Worm (Caenorhabditis elegans) whole organism, young adult: Measurements from ENCODE around the gene F53H4.2.

Source experiments
- B0035.1 ChIP-seq: sonication (generic microtip); optimal IDR thresholded peaks from 2 replicates; lab custom pipeline; 2016; ENCODE audit warnings: missing genetic modification characterization, mild to moderate bottlenecking, missing compliant biosample characterization, missing genotype, missing genetic modification reagents
- B0261.1 ChIP-seq: sonication (generic microtip); optimal IDR thresholded peaks from 2 replicates; lab custom pipeline; 2016; ENCODE audit warnings: mild to moderate bottlenecking, missing genetic modification characterization, moderate library complexity, missing compliant biosample characterization
- B0336.3 ChIP-seq: fragments of 200-800 bp; sonication (Bioruptor generic); IDR thresholded peaks from 2 replicates; pipeline ENCODE4 v1.3.6; 2022; ENCODE audit warnings: missing genetic modification characterization, missing compliant biosample characterization
- C06A6.2 ChIP-seq: fragments of 200-800 bp; sonication (Bioruptor generic); conservative IDR thresholded peaks from 2 replicates; pipeline ENCODE4 v1.3.6; 2022; ENCODE audit warnings: missing genetic modification characterization, missing compliant biosample characterization
- C17E4.6 ChIP-seq: fragments of 200-800 bp; sonication (Bioruptor generic); IDR thresholded peaks from 2 replicates; pipeline ENCODE4 v1.3.6; 2022; ENCODE audit warnings: missing genetic modification reagents, missing genetic modification characterization, missing compliant biosample characterization
- F10E7.11 ChIP-seq: sonication (generic microtip); optimal IDR thresholded peaks from 2 replicates; lab custom pipeline; 2017; ENCODE audit warnings: mild to moderate bottlenecking, missing genetic modification characterization, moderate library complexity, missing compliant biosample characterization
- F33H1.4 ChIP-seq: fragments of 200-800 bp; sonication (Bioruptor generic); IDR thresholded peaks from 2 replicates; pipeline ENCODE4 v1.3.6; 2022; ENCODE audit warnings: missing genetic modification reagents, missing genetic modification characterization, missing compliant biosample characterization
- F52B5.7 ChIP-seq: sonication (generic microtip); optimal IDR thresholded peaks from 2 replicates; lab custom pipeline; 2016; ENCODE audit warnings: mild to moderate bottlenecking, missing genetic modification characterization, missing compliant biosample characterization
- F55B11.4 ChIP-seq: sonication (generic microtip); optimal IDR thresholded peaks from 2 replicates; lab custom pipeline; 2016; ENCODE audit warnings: missing compliant biosample characterization, missing genetic modification characterization, borderline replicate concordance; ENCODE audit not compliant: insufficient read depth
- T07F8.4 ChIP-seq: sonication (generic microtip); optimal IDR thresholded peaks from 2 replicates; lab custom pipeline; 2016; ENCODE audit warnings: mild to moderate bottlenecking, missing genetic modification characterization, moderate library complexity, missing compliant biosample characterization
- T26A5.8 ChIP-seq: sonication (generic microtip); optimal IDR thresholded peaks from 2 replicates; lab custom pipeline; 2016; ENCODE audit warnings: missing genetic modification characterization, missing compliant biosample characterization
- Y53F4B.3 ChIP-seq: fragments of 200-800 bp; sonication (Bioruptor generic); IDR thresholded peaks from 2 replicates; pipeline ENCODE4 v1.3.6; 2022; ENCODE audit warnings: missing genetic modification reagents, missing genetic modification characterization, missing compliant biosample characterization
- Y53G8AR.9 ChIP-seq: fragments of 200-800 bp; sonication (Bioruptor generic); conservative IDR thresholded peaks from 2 replicates; pipeline ENCODE4 v1.3.6; 2022; ENCODE audit warnings: missing genetic modification reagents, missing genetic modification characterization, missing compliant biosample characterization
- Y56A3A.18 ChIP-seq: fragments of 200-800 bp; sonication (Bioruptor generic); IDR thresholded peaks from 2 replicates; pipeline ENCODE4 v1.3.6; 2022; ENCODE audit warnings: missing genetic modification reagents, missing genetic modification characterization, missing compliant biosample characterization
- aptf-3 ChIP-seq: fragments of 200-800 bp; sonication (Bioruptor generic); IDR thresholded peaks from 2 replicates; pipeline ENCODE4 v1.3.6; 2022; ENCODE audit warnings: missing genetic modification characterization, missing compliant biosample characterization
- atf-7 ChIP-seq: sonication (generic microtip); optimal IDR thresholded peaks from 2 replicates; lab custom pipeline; 2017; ENCODE audit warnings: mild to moderate bottlenecking, missing genetic modification characterization, missing compliant biosample characterization
- attf-6 ChIP-seq: fragments of 200-800 bp; sonication (Bioruptor generic); IDR thresholded peaks from 2 replicates; pipeline ENCODE4 v1.3.6; 2022; ENCODE audit warnings: missing genetic modification reagents, missing genetic modification characterization, missing compliant biosample characterization
- bed-2 ChIP-seq: fragments of 200-800 bp; sonication (Bioruptor generic); IDR thresholded peaks from 2 replicates; pipeline ENCODE4 v1.3.6; 2022; ENCODE audit warnings: missing genetic modification reagents, missing genetic modification characterization, missing compliant biosample characterization
- ccch-3 ChIP-seq: fragments of 200-800 bp; sonication (Bioruptor generic); optimal IDR thresholded peaks from 2 replicates; lab custom pipeline; 2018; ENCODE audit warnings: mild to moderate bottlenecking, missing genetic modification characterization, missing compliant biosample characterization
- ceh-27 ChIP-seq: fragments of 200-800 bp; sonication (Bioruptor generic); optimal IDR thresholded peaks from 2 replicates; lab custom pipeline; 2018; ENCODE audit warnings: mild to moderate bottlenecking, missing genetic modification characterization, moderate library complexity, missing compliant biosample characterization
- ceh-79 ChIP-seq: sonication (generic microtip); optimal IDR thresholded peaks from 2 replicates; lab custom pipeline; 2017; ENCODE audit warnings: mild to moderate bottlenecking, missing genetic modification characterization, missing compliant biosample characterization
- dpl-1 ChIP-seq: fragments of 150-350 bp; optimal IDR thresholded peaks from 2 replicates; lab custom pipeline; 2014; ENCODE audit warnings: missing biosample characterization, missing genetic modification reagents, missing genetic modification characterization
- efl-1 ChIP-seq: fragments of 150-350 bp; optimal IDR thresholded peaks from 2 replicates; lab custom pipeline; 2014; ENCODE audit warnings: missing biosample characterization, missing genetic modification reagents, missing genetic modification characterization
- egl-44 ChIP-seq: fragments of 200-800 bp; sonication (Bioruptor generic); IDR thresholded peaks from 2 replicates; pipeline ENCODE4 v1.3.6; 2022; ENCODE audit warnings: missing genetic modification reagents, missing genetic modification characterization, missing compliant biosample characterization
- ekl-4 ChIP-seq: fragments of 200-800 bp; sonication (Bioruptor generic); IDR thresholded peaks from 2 replicates; pipeline ENCODE4 v1.3.6; 2022; ENCODE audit warnings: missing genetic modification reagents, missing genetic modification characterization, missing compliant biosample characterization
- ets-4 ChIP-seq: fragments of 200-800 bp; sonication (Bioruptor generic); optimal IDR thresholded peaks from 2 replicates; lab custom pipeline; 2018; ENCODE audit warnings: mild to moderate bottlenecking, missing genetic modification characterization, missing compliant biosample characterization
- gei-17 ChIP-seq: fragments of 200-800 bp; sonication (Bioruptor generic); optimal IDR thresholded peaks from 2 replicates; lab custom pipeline; 2018; ENCODE audit warnings: mild to moderate bottlenecking, missing genetic modification characterization, missing compliant biosample characterization
- hlh-26 ChIP-seq: fragments of 200-800 bp; sonication (Bioruptor generic); conservative IDR thresholded peaks from 2 replicates; pipeline ENCODE4 v1.3.6; 2022; ENCODE audit warnings: missing genetic modification reagents, missing genetic modification characterization, missing compliant biosample characterization
- hmg-1.2 ChIP-seq: fragments of 200-800 bp; sonication (Bioruptor generic); IDR thresholded peaks from 2 replicates; pipeline ENCODE4 v1.3.6; 2022; ENCODE audit warnings: missing genetic modification reagents, missing genetic modification characterization, missing compliant biosample characterization
- hmg-20 ChIP-seq: fragments of 200-800 bp; sonication (Bioruptor generic); IDR thresholded peaks from 2 replicates; pipeline ENCODE4 v1.3.6; 2022; ENCODE audit warnings: missing genetic modification reagents, missing genetic modification characterization, missing compliant biosample characterization
- lin-40 ChIP-seq: sonication (generic microtip); optimal IDR thresholded peaks from 2 replicates; lab custom pipeline; 2016; ENCODE audit warnings: missing genetic modification characterization, mild to moderate bottlenecking, missing compliant biosample characterization, missing genotype, missing genetic modification reagents
- lin-54 ChIP-seq: fragments of 200-800 bp; sonication (Bioruptor generic); optimal IDR thresholded peaks from 2 replicates; lab custom pipeline; 2018; ENCODE audit warnings: mild to moderate bottlenecking, missing genetic modification characterization, missing compliant biosample characterization
- lsy-27 ChIP-seq: sonication (generic microtip); optimal IDR thresholded peaks from 2 replicates; lab custom pipeline; 2017; ENCODE audit warnings: missing genetic modification characterization, mild to moderate bottlenecking, missing compliant biosample characterization, antibody characterized with exemption, missing genotype, borderline replicate concordance; ENCODE audit not compliant: insufficient read depth
- madf-3 ChIP-seq: fragments of 200-800 bp; sonication (Bioruptor generic); IDR thresholded peaks from 2 replicates; pipeline ENCODE4 v1.3.6; 2022; ENCODE audit warnings: missing genetic modification reagents, missing genetic modification characterization, missing compliant biosample characterization
- madf-6 ChIP-seq: fragments of 200-800 bp; sonication (Bioruptor generic); IDR thresholded peaks from 2 replicates; pipeline ENCODE4 v1.3.6; 2022; ENCODE audit warnings: missing genetic modification reagents, missing genetic modification characterization, missing compliant biosample characterization
- mxl-1 ChIP-seq: sonication (generic microtip); optimal IDR thresholded peaks from 2 replicates; lab custom pipeline; 2016; ENCODE audit warnings: missing genetic modification characterization, missing compliant biosample characterization
- nfyb-1 ChIP-seq: fragments of 200-800 bp; sonication (Bioruptor generic); IDR thresholded peaks from 2 replicates; pipeline ENCODE4 v1.3.6; 2022; ENCODE audit warnings: missing genetic modification reagents, missing genetic modification characterization, missing compliant biosample characterization
- nhr-120 ChIP-seq: fragments of 200-800 bp; sonication (Bioruptor generic); IDR thresholded peaks from 2 replicates; pipeline ENCODE4 v1.3.6; 2022; ENCODE audit warnings: missing genetic modification characterization, missing compliant biosample characterization
- pbrm-1 ChIP-seq: fragments of 200-800 bp; sonication (Bioruptor generic); IDR thresholded peaks from 2 replicates; pipeline ENCODE4 v1.3.6; 2022; ENCODE audit warnings: missing genetic modification reagents, missing genetic modification characterization, missing compliant biosample characterization
- pha-4 ChIP-seq: fragments of 150-350 bp; sonication (generic microtip); optimal IDR thresholded peaks from 2 replicates; lab custom pipeline; 2014; ENCODE audit warnings: missing biosample characterization, missing genetic modification reagents, missing genetic modification characterization
- sdz-38 ChIP-seq: sonication (generic microtip); optimal IDR thresholded peaks from 2 replicates; lab custom pipeline; 2016; ENCODE audit warnings: missing genotype, missing genetic modification characterization, missing compliant biosample characterization
- snpc-1.1 ChIP-seq: sonication (generic microtip); optimal IDR thresholded peaks from 2 replicates; lab custom pipeline; 2017; ENCODE audit warnings: missing genetic modification characterization, mild to moderate bottlenecking, missing compliant biosample characterization, antibody characterized with exemption, moderate library complexity, missing genotype, missing genetic modification reagents; ENCODE audit not compliant: insufficient read depth
- snpc-4 ChIP-seq, 5 experiments: fragments of 150-350 bp in 1 of 5; sonication (generic microtip) in 4 of 5; optimal IDR thresholded peaks; 2 replicates each; lab custom pipeline; 2014 to 2018; ENCODE audit warnings: missing genetic modification characterization in 5 of 5, missing biosample characterization in 3 of 5, antibody characterized with exemption in 2 of 5, mild to moderate bottlenecking in 2 of 5, missing compliant biosample characterization in 2 of 5, missing genotype in 2 of 5, moderate library complexity in 2 of 5, missing genetic modification reagents in 1 of 5
- tbx-9 ChIP-seq: sonication (generic microtip); optimal IDR thresholded peaks from 2 replicates; lab custom pipeline; 2016; ENCODE audit warnings: borderline replicate concordance, missing genetic modification characterization, inconsistent platforms, missing compliant biosample characterization
- tlf-1 ChIP-seq: fragments of 200-800 bp; sonication (Bioruptor generic); optimal IDR thresholded peaks from 2 replicates; lab custom pipeline; 2018; ENCODE audit warnings: mild to moderate bottlenecking, missing genetic modification characterization, missing compliant biosample characterization
- zim-3 ChIP-seq: sonication (generic microtip); optimal IDR thresholded peaks from 2 replicates; lab custom pipeline; 2017; ENCODE audit warnings: mild to moderate bottlenecking, missing genetic modification characterization, moderate library complexity, missing compliant biosample characterization
- ztf-26 ChIP-seq: sonication (generic microtip); optimal IDR thresholded peaks from 2 replicates; lab custom pipeline; 2017; ENCODE audit warnings: missing genetic modification characterization, missing compliant biosample characterization
- ztf-6 ChIP-seq: fragments of 200-800 bp; sonication (Bioruptor generic); IDR thresholded peaks from 2 replicates; pipeline ENCODE4 v1.3.6; 2022; ENCODE audit warnings: missing genetic modification reagents, missing genetic modification characterization, missing compliant biosample characterization

The F53H4.2 gene

ce11 chrX:15865868-15866555 is 9.1 kb downstream of the F53H4.2 start, which contains the start of the genes csb-1 and F53H4.4:
csb-1 (minus strand) TSS chrX:15865918.
F53H4.4 (plus strand) TSS chrX:15866387.
- peak; percentile 55 for TF ChIP-seq lin-40 (tag; lab: Kevin White, UChicago)
- no peak for TF ChIP-seq tlf-1 (GFP tag; lab: Kevin White, UChicago)
- TF ChIP-seq T07F8.4 (tag; lab: Kevin White, UChicago): no peak
- TF ChIP-seq ets-4: no peak
- TF ChIP-seq C17E4.6 (GFP tag; lab: Robert Waterston, UW): no peak
- TF ChIP-seq nfyb-1: no peak
- no peak for TF ChIP-seq hmg-1.2 (GFP tag; lab: Robert Waterston, UW)
- TF ChIP-seq hlh-26 (GFP tag; lab: Robert Waterston, UW): no peak
- no peak for TF ChIP-seq efl-1 (GFP tag; lab: Kevin White, UChicago)
- TF ChIP-seq F10E7.11: no peak
- TF ChIP-seq attf-6: no peak
- no peak for TF ChIP-seq F52B5.7 (tag; lab: Kevin White, UChicago)
- peak; percentile 74 for TF ChIP-seq pha-4 (tag; lab: Kevin White, UChicago)
- no peak for TF ChIP-seq B0035.1 (tag; lab: Kevin White, UChicago)
- no peak for TF ChIP-seq bed-2 (GFP tag; lab: Robert Waterston, UW)
- no peak for TF ChIP-seq ztf-26 (tag; lab: Kevin White, UChicago)
- no peak for TF ChIP-seq pbrm-1
- TF ChIP-seq F55B11.4 (tag; lab: Kevin White, UChicago): no peak
- TF ChIP-seq egl-44 (GFP tag; lab: Robert Waterston, UW): no peak
- TF ChIP-seq Y53F4B.3 (GFP tag; lab: Robert Waterston, UW): no peak
- peak; percentile 43 for TF ChIP-seq ceh-27
- TF ChIP-seq B0336.3 (GFP tag; lab: Robert Waterston, UW): no peak
- TF ChIP-seq T26A5.8: no peak
- TF ChIP-seq madf-3 (GFP tag; lab: Robert Waterston, UW): no peak
- TF ChIP-seq B0261.1 (tag; lab: Kevin White, UChicago): no peak
- TF ChIP-seq lin-54: no peak
- no peak for TF ChIP-seq gei-17 (GFP tag; lab: Kevin White, UChicago)
- TF ChIP-seq ekl-4: no peak
- no peak for TF ChIP-seq tbx-9 (tag; lab: Kevin White, UChicago)
- TF ChIP-seq aptf-3 (GFP tag; lab: Robert Waterston, UW): no peak
- TF ChIP-seq snpc-4 (GFP tag; optimal IDR thresholded peaks at IDR 0.05; lab: Kevin White, UChicago): no peak
- TF ChIP-seq snpc-4 (tag; optimal IDR thresholded peaks at IDR 0.05; lab: Kevin White, UChicago): peak in 3 of 4 experiments; percentile 35 to 48 (median 40)
- no peak for TF ChIP-seq madf-6 (GFP tag; lab: Robert Waterston, UW)
- no peak for TF ChIP-seq snpc-1.1 (tag; lab: Kevin White, UChicago)
- TF ChIP-seq ccch-3 (GFP tag; lab: Kevin White, UChicago): no peak
- no peak for TF ChIP-seq Y53G8AR.9 (GFP tag; lab: Robert Waterston, UW)
- TF ChIP-seq atf-7 (tag; lab: Kevin White, UChicago): no peak
- TF ChIP-seq ceh-79 (tag; lab: Kevin White, UChicago): no peak
- TF ChIP-seq mxl-1 (tag; lab: Kevin White, UChicago): no peak
- TF ChIP-seq Y56A3A.18 (GFP tag; lab: Robert Waterston, UW): no peak
- no peak for TF ChIP-seq hmg-20
- no peak for TF ChIP-seq lsy-27 (tag; lab: Kevin White, UChicago)
- TF ChIP-seq C06A6.2 (GFP tag; lab: Robert Waterston, UW): no peak
- no peak for TF ChIP-seq ztf-6 (GFP tag; lab: Robert Waterston, UW)
- no peak for TF ChIP-seq F33H1.4 (GFP tag; lab: Robert Waterston, UW)
- no peak for TF ChIP-seq zim-3 (tag; lab: Kevin White, UChicago)
- TF ChIP-seq nhr-120 (GFP tag; lab: Robert Waterston, UW): no peak
- TF ChIP-seq dpl-1 (GFP tag; lab: Kevin White, UChicago): no peak
- TF ChIP-seq sdz-38 (tag; lab: Kevin White, UChicago): no peak
